Fruit fly (Drosophila melanogaster) whole organism, adult: ENCODE data around the gene jet.

Experiments used
- CG11617 ChIP-seq: fragments of 200-800 bp; sonication (Bioruptor generic); optimal IDR thresholded peaks from 2 replicates; lab custom pipeline; 2017; ENCODE audit warnings: mild to moderate bottlenecking, missing biosample characterization, missing genetic modification reagents, missing genetic modification characterization
- CG14711 ChIP-seq: fragments of 200-800 bp; sonication (Bioruptor generic); optimal IDR thresholded peaks from 2 replicates; lab custom pipeline; 2018; ENCODE audit warnings: missing biosample characterization, mild to moderate bottlenecking, missing genetic modification characterization, moderate library complexity
- CG1620 ChIP-seq: fragments of 200-800 bp; sonication (Bioruptor generic); optimal IDR thresholded peaks from 2 replicates; lab custom pipeline; 2016; ENCODE audit warnings: missing biosample characterization, missing genetic modification characterization
- CG5204 ChIP-seq: fragments of 200-800 bp; sonication (Bioruptor generic); optimal IDR thresholded peaks from 2 replicates; lab custom pipeline; 2016; ENCODE audit warnings: missing biosample characterization, missing genetic modification characterization
- CG7045 ChIP-seq: fragments of 200-800 bp; sonication (Bioruptor generic); optimal IDR thresholded peaks from 2 replicates; lab custom pipeline; 2017; ENCODE audit warnings: missing biosample characterization, mild to moderate bottlenecking, missing genetic modification characterization
- CG7101 ChIP-seq: fragments of 200-800 bp; sonication (Bioruptor generic); optimal IDR thresholded peaks from 2 replicates; lab custom pipeline; 2018; ENCODE audit warnings: missing biosample characterization, mild to moderate bottlenecking, missing genetic modification characterization, moderate library complexity
- Crg-1 ChIP-seq: fragments of 200-800 bp; sonication (Bioruptor generic); optimal IDR thresholded peaks from 2 replicates; lab custom pipeline; 2016; ENCODE audit warnings: missing biosample characterization, missing genetic modification characterization
- Hr96 ChIP-seq: fragments of 200-800 bp; sonication (Bioruptor generic); optimal IDR thresholded peaks from 2 replicates; lab custom pipeline; 2016; ENCODE audit warnings: missing biosample characterization, missing genetic modification characterization
- Mnt ChIP-seq: fragments of 200-800 bp; sonication (Bioruptor generic); optimal IDR thresholded peaks from 2 replicates; lab custom pipeline; 2016; ENCODE audit warnings: missing biosample characterization, mild to moderate bottlenecking, missing genetic modification characterization
- cic ChIP-seq: fragments of 200-800 bp; sonication (Bioruptor generic); optimal IDR thresholded peaks from 2 replicates; lab custom pipeline; 2017; ENCODE audit warnings: missing biosample characterization, mild to moderate bottlenecking, missing genetic modification characterization, moderate library complexity
- cnc ChIP-seq, 2 experiments: fragments of >200 bp; optimal IDR thresholded peaks; 2 replicates each; lab custom pipeline; 2017
- kay ChIP-seq: fragments of 200-800 bp; sonication (Bioruptor generic); peaks from one replicate; lab custom pipeline; 2016; ENCODE audit warnings: missing biosample characterization, missing genetic modification characterization, borderline replicate concordance
- ovo ChIP-seq: fragments of 200-800 bp; sonication (Bioruptor generic); optimal IDR thresholded peaks from 2 replicates; lab custom pipeline; 2016; ENCODE audit warnings: missing biosample characterization, missing genetic modification characterization
- tj ChIP-seq: fragments of 200-800 bp; sonication (Bioruptor generic); optimal IDR thresholded peaks from 3 replicates; lab custom pipeline; 2017; ENCODE audit warnings: missing biosample characterization, mild to moderate bottlenecking, missing genetic modification characterization, moderate library complexity

- no peak for TF ChIP-seq ovo (GFP tag; lab: Kevin White, UChicago)
- no peak for TF ChIP-seq CG1620 (GFP tag; lab: Kevin White, UChicago)
- no peak for TF ChIP-seq CG7101 (tag; lab: Kevin White, UChicago)
- TF ChIP-seq kay (GFP tag; lab: Kevin White, UChicago) = no peak
- no peak for TF ChIP-seq cic
- no peak for TF ChIP-seq tj
- no peak for TF ChIP-seq CG7045 (GFP tag; lab: Kevin White, UChicago)
- no peak for TF ChIP-seq Crg-1 (GFP tag; lab: Kevin White, UChicago)
- no peak for TF ChIP-seq CG5204 (GFP tag; lab: Kevin White, UChicago)
- TF ChIP-seq CG11617 = no peak
- no peak for TF ChIP-seq Hr96
- no peak for TF ChIP-seq Mnt (GFP tag; lab: Kevin White, UChicago)
- no peak for TF ChIP-seq cnc (optimal IDR thresholded peaks at IDR 0.05; lab: Kevin White, UChicago)
- no peak for TF ChIP-seq CG14711 (tag; lab: Kevin White, UChicago)
Measured at dm6 chr2L:4937060-4937459, 12.5 kb downstream of the jet start, which contains the start of gene Sgs1.
